Fruit fly (Drosophila melanogaster): Measurements from ENCODE around the gene CG11905.
A peak's percentile ranks its signal among the peaks of the same experiment; 100 is the strongest.

Gene CG11905

DNA sequence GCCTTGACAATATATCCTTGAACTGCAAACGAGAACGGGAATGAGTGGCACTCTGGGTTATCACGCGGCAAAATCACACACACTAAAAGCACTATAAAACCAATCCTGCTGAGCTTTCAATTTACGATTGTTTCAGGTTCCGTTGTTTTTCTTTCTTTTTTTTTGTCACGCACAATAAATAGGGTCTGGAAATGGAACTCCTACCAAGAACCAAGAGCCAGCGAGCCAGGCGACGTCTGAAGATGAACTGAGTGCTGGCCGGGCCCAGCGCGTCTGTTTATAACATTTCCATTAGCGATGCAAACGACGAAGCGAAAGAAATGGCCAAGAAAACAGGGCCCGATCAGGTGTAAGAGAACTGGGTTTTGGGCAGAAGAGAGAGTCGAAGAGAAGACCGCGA, at the start of gene CG11905:
TSS of gene CG11905 (minus strand) at position 253 of the 400 bp plus-strand sequence.
- no peak for TF ChIP-seq Pif1B (GFP tag; optimal IDR thresholded peaks at IDR 0.05)
- TF ChIP-seq EcR (GFP tag; optimal IDR thresholded peaks at IDR 0.05), result peak; percentile 78

DNA sequence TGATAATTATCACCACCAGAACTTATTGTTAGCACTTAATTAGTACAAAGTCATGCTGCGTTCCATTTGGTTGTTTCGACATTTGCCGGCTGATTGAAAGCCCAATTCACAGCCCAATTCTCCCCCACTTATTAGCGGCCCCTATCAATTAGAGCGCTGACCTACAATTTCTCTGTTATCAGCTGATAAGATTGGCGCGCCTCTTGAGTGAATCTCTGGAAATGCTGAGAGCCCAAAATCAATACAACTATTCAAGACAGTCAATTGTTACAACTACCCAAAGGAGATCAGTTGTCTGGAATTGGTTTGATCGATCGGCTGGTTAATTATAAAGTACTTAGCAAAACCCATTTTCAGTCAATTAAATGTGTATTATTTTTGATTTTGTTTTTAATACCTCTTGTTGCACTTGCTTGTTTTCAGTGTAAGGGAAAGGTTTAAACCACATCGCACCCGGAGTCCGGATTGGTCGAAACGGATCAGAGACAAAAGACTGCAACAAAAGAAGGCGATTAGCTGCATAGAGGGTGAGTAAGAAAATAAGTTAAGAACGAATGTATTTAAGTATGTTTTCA, 49.6 kb upstream of the CG11905 start:
- TF ChIP-seq Pif1A (GFP tag; optimal IDR thresholded peaks at IDR 0.05), result no peak
- TF ChIP-seq CG8159 (tag; optimal IDR thresholded peaks at IDR 0.05), result no peak
- no peak for TF ChIP-seq Snoo (tag; optimal IDR thresholded peaks at IDR 0.05)
- no peak for TF ChIP-seq Ets98B (GFP tag; IDR thresholded peaks at IDR 0.05)
- no peak for TF ChIP-seq CG8301 (tag; optimal IDR thresholded peaks at IDR 0.05)
- no peak for TF ChIP-seq rn (GFP tag; IDR thresholded peaks at IDR 0.05)
- TF ChIP-seq CG14655 (GFP tag; optimal IDR thresholded peaks at IDR 0.05), result no peak
- TF ChIP-seq Pif1B (GFP tag; optimal IDR thresholded peaks at IDR 0.05), result no peak
- TF ChIP-seq fd96Ca (GFP tag; IDR thresholded peaks at IDR 0.05), result no peak
- no peak for TF ChIP-seq EcR (GFP tag; optimal IDR thresholded peaks at IDR 0.05)
- no peak for TF ChIP-seq CG10348 (GFP tag; IDR thresholded peaks at IDR 0.05)
- TF ChIP-seq CG13204 (GFP tag; optimal IDR thresholded peaks at IDR 0.05), result no peak
- no peak for TF ChIP-seq gl (tag; optimal IDR thresholded peaks at IDR 0.05)
- TF ChIP-seq D1 (tag; optimal IDR thresholded peaks at IDR 0.05), result no peak
- no peak for TF ChIP-seq CG4496 (GFP tag; IDR thresholded peaks at IDR 0.05)
- no peak for TF ChIP-seq CG17806 (tag; optimal IDR thresholded peaks at IDR 0.05)
- no peak for TF ChIP-seq CG15710 (tag; optimal IDR thresholded peaks at IDR 0.05)
- TF ChIP-seq CG34367 (tag; optimal IDR thresholded peaks at IDR 0.05), result no peak
- TF ChIP-seq CG32121 (GFP tag; IDR thresholded peaks at IDR 0.05), result no peak

DNA sequence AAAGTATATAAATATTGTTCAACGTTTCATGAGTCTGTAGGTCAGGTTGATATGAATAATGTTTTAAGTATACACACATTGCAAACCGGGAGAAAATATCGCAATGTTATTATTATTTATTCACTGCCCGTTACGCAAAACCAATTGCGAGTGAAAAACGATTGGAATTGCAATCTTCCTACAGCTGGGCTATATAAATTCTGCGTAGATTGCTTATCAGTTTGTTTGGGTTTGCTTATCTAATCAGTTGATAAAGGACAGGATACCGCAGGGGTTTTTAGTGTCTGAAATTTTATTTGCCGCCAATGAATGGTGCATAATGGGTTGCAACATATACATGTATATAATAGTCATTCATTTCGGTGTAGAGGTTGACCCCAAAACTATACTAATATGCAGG, 48.7 kb upstream of the CG11905 start:
- no peak for TF ChIP-seq CG15710 (tag; optimal IDR thresholded peaks at IDR 0.05)
- TF ChIP-seq fd96Ca (GFP tag; IDR thresholded peaks at IDR 0.05), result no peak
- no peak for TF ChIP-seq CG34367 (tag; optimal IDR thresholded peaks at IDR 0.05)
- TF ChIP-seq rn (GFP tag; IDR thresholded peaks at IDR 0.05), result no peak
- TF ChIP-seq CG4496 (GFP tag; IDR thresholded peaks at IDR 0.05), result no peak
- no peak for TF ChIP-seq CG13204 (GFP tag; optimal IDR thresholded peaks at IDR 0.05)
- no peak for TF ChIP-seq CG32121 (GFP tag; IDR thresholded peaks at IDR 0.05)
- no peak for TF ChIP-seq CG8159 (tag; optimal IDR thresholded peaks at IDR 0.05)
- no peak for TF ChIP-seq Snoo (tag; optimal IDR thresholded peaks at IDR 0.05)
- TF ChIP-seq CG8301 (tag; optimal IDR thresholded peaks at IDR 0.05), result no peak
- no peak for TF ChIP-seq gl (tag; optimal IDR thresholded peaks at IDR 0.05)
- TF ChIP-seq CG14655 (GFP tag; optimal IDR thresholded peaks at IDR 0.05), result no peak
- TF ChIP-seq CG10348 (GFP tag; IDR thresholded peaks at IDR 0.05), result no peak
- no peak for TF ChIP-seq CG9948 (tag; optimal IDR thresholded peaks at IDR 0.05)
- TF ChIP-seq D1 (tag; optimal IDR thresholded peaks at IDR 0.05), result no peak

DNA sequence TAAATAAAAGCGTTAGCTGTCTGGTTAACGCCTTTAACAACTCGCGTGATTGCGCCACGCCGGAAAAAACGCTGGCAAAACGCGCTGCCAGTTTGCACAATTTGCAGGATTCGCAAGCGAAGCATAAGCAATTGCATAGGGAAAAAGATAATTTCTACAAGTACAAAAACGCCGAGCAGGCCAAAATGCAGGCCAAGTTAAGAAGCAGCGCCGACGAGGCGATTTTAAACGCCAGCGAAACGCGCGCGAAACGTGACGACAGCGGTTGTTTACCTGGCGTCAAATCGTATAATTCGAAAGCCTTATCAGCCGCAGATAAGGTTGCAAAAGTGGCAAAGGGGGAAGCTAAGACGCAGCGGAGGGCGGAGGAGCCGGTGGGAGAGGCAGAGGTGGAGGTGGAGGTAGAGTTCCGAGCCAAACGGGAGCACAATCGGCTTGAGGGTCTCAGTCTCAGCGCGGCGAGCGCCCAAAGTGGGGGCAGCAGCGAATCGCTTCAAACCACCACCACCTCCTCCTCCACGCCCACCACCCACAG, 45.8 kb upstream of the CG11905 start:
- TF ChIP-seq Snoo (tag; optimal IDR thresholded peaks at IDR 0.05) (no peak), CG8301 (tag; optimal IDR thresholded peaks at IDR 0.05) (no peak), CG9948 (tag; optimal IDR thresholded peaks at IDR 0.05) (no peak), CG10348 (GFP tag; IDR thresholded peaks at IDR 0.05) (no peak), CG14655 (GFP tag; optimal IDR thresholded peaks at IDR 0.05) (no peak), CG17806 (tag; optimal IDR thresholded peaks at IDR 0.05) (no peak), CG15710 (tag; optimal IDR thresholded peaks at IDR 0.05) (no peak), CG4496 (GFP tag; IDR thresholded peaks at IDR 0.05) (0 out of 3 replicates have a peak, but pooled peaks have one; percentile 9), CG13204 (GFP tag; optimal IDR thresholded peaks at IDR 0.05) (no peak), Ets98B (GFP tag; IDR thresholded peaks at IDR 0.05) (no peak), EcR (GFP tag; optimal IDR thresholded peaks at IDR 0.05) (peak; percentile 27), CG34367 (tag; optimal IDR thresholded peaks at IDR 0.05) (no peak), D1 (tag; optimal IDR thresholded peaks at IDR 0.05) (no peak), fd96Ca (GFP tag; IDR thresholded peaks at IDR 0.05) (no peak)

DNA sequence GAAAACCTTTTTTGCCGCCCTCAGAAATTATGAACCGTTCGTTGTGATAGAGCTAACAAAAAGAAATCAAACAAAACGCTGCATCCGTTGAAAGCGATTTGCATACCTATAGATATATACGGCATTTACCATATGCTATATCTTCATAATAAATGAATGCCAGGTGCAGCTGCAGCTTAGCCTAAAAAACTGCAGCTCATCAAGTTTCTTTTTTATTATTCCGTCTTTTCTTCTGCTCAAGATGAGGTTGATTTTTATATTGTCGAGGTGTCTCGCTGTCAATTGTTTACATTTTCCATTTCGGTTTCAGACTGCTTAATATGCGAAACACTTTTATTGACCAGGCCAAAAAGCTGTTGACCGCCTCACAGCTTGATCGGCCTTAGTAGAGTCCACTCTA, 43.1 kb upstream of the CG11905 start:
- TF ChIP-seq CG8301 (tag; optimal IDR thresholded peaks at IDR 0.05), result no peak
- no peak for TF ChIP-seq EcR (GFP tag; optimal IDR thresholded peaks at IDR 0.05)
- TF ChIP-seq D1 (tag; optimal IDR thresholded peaks at IDR 0.05), result no peak
- TF ChIP-seq CG10348 (GFP tag; IDR thresholded peaks at IDR 0.05), result no peak
- TF ChIP-seq fd96Ca (GFP tag; IDR thresholded peaks at IDR 0.05), result no peak
- TF ChIP-seq rn (GFP tag; IDR thresholded peaks at IDR 0.05), result no peak
- no peak for TF ChIP-seq CG32121 (GFP tag; IDR thresholded peaks at IDR 0.05)
- no peak for TF ChIP-seq CG15710 (tag; optimal IDR thresholded peaks at IDR 0.05)
- no peak for TF ChIP-seq Ets98B (GFP tag; IDR thresholded peaks at IDR 0.05)
- TF ChIP-seq gl (tag; optimal IDR thresholded peaks at IDR 0.05), result no peak
- no peak for TF ChIP-seq CG34367 (tag; optimal IDR thresholded peaks at IDR 0.05)
- TF ChIP-seq CG12605 (GFP tag; IDR thresholded peaks at IDR 0.05), result no peak
- TF ChIP-seq Pif1B (GFP tag; optimal IDR thresholded peaks at IDR 0.05), result no peak
- no peak for TF ChIP-seq Snoo (tag; optimal IDR thresholded peaks at IDR 0.05)
- no peak for TF ChIP-seq CG9948 (tag; optimal IDR thresholded peaks at IDR 0.05)
- no peak for TF ChIP-seq CG13204 (GFP tag; optimal IDR thresholded peaks at IDR 0.05)
- no peak for TF ChIP-seq CG14655 (GFP tag; optimal IDR thresholded peaks at IDR 0.05)
- no peak for TF ChIP-seq CG8159 (tag; optimal IDR thresholded peaks at IDR 0.05)

DNA sequence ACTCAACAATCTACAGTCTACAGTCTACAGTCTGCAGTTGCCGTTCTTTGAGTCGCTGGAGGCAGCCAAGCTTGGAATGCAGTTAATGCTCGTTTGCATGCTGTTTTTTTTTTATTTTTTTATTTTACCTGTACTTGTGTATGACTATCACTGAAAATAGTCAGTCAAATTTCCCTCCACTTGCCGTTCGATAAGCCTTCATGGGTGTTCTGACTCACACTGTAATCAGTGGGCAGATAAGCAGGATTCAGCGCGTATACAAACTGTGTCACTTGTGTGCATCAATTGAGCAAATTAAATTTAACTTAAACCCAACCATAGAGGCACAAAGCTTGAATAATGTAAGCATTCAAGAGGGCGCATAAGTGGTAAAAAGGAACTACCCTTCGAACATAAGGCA, 42.0 kb upstream of the CG11905 start:
- no peak for TF ChIP-seq CG15710 (tag; optimal IDR thresholded peaks at IDR 0.05)
- no peak for TF ChIP-seq CG13204 (GFP tag; optimal IDR thresholded peaks at IDR 0.05)
- TF ChIP-seq CG12605 (GFP tag; IDR thresholded peaks at IDR 0.05), result no peak
- no peak for TF ChIP-seq D1 (tag; optimal IDR thresholded peaks at IDR 0.05)
- TF ChIP-seq CG32121 (GFP tag; IDR thresholded peaks at IDR 0.05), result no peak
- TF ChIP-seq Snoo (tag; optimal IDR thresholded peaks at IDR 0.05), result no peak
- no peak for TF ChIP-seq Pif1B (GFP tag; optimal IDR thresholded peaks at IDR 0.05)
- TF ChIP-seq fd96Ca (GFP tag; IDR thresholded peaks at IDR 0.05), result no peak
- no peak for TF ChIP-seq gl (tag; optimal IDR thresholded peaks at IDR 0.05)
- no peak for TF ChIP-seq CG10348 (GFP tag; IDR thresholded peaks at IDR 0.05)
- TF ChIP-seq CG4496 (GFP tag; IDR thresholded peaks at IDR 0.05), result no peak
